Fruit fly (Drosophila melanogaster): Measurements from ENCODE around the gene hwt.

The hwt gene

DNA sequence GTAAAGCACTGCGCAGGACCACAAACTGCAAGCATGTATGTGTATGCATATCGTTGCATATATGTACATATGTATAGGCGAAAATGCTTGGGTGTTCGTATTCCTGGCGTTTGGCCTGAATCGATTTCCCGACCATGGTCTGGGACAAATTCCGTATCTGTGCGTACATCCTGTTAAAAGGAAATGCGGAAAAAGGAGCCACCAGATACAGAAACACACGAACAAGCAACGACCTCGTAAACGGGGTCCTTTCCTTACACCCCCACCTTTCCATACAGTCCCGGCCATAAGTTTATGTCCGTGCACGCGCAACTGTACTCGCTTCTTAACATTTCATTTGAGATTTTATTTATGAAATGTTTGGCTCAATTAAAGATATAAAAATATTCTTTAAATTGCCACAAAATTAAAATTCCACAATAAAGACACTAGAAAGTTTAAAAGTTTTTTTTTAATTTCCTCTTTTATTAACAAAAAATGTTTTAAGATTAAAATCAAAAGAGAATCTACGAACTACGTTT lies 15.7 kb upstream of the hwt start (continued):
- TF ChIP-seq jumu (GFP tag; optimal IDR thresholded peaks at IDR 0.05): no peak
- no peak for TF ChIP-seq CG3847 (GFP tag; IDR thresholded peaks at IDR 0.05)
- no peak for TF ChIP-seq CG2116 (GFP tag; optimal IDR thresholded peaks at IDR 0.05)
- no peak for TF ChIP-seq CG7357 (GFP tag; IDR thresholded peaks at IDR 0.05)
- no peak for TF ChIP-seq Hmx (GFP tag; optimal IDR thresholded peaks at IDR 0.05)
- peak; percentile 3 for TF ChIP-seq CG18476 (GFP tag; optimal IDR thresholded peaks at IDR 0.05)
- TF ChIP-seq PHDP (tag; optimal IDR thresholded peaks at IDR 0.05): peak; percentile 1
- TF ChIP-seq zfh2 (GFP tag; optimal IDR thresholded peaks at IDR 0.05): no peak
- TF ChIP-seq D (optimal IDR thresholded peaks at IDR 0.05): no peak
- no peak for TF ChIP-seq D (GFP tag; optimal IDR thresholded peaks at IDR 0.05)
- TF ChIP-seq Neu2 (GFP tag; optimal IDR thresholded peaks at IDR 0.05; ENCODE audit: borderline replicate concordance): no peak
- TF ChIP-seq Fer3 (tag; optimal IDR thresholded peaks at IDR 0.05): peak; percentile 7
- TF ChIP-seq exex (tag; optimal IDR thresholded peaks at IDR 0.05): no peak
- 0 out of 3 replicates have a peak, but pooled peaks have one; percentile 8 for TF ChIP-seq H15 (GFP tag; IDR thresholded peaks at IDR 0.05)
- TF ChIP-seq sqz (GFP tag; optimal IDR thresholded peaks at IDR 0.05): peak; percentile 68
- no peak for TF ChIP-seq CG14050 (GFP tag; IDR thresholded peaks at IDR 0.05)
- peak; percentile 30 for TF ChIP-seq gem (tag; optimal IDR thresholded peaks at IDR 0.05)
- no peak for TF ChIP-seq otp (GFP tag; IDR thresholded peaks at IDR 0.05)
- TF ChIP-seq Hr78 (GFP tag; optimal IDR thresholded peaks at IDR 0.05): no peak
- TF ChIP-seq bsh (GFP tag; optimal IDR thresholded peaks at IDR 0.05): no peak
- no peak for TF ChIP-seq CHES-1-like (GFP tag; optimal IDR thresholded peaks at IDR 0.05)
- TF ChIP-seq tna (GFP tag; IDR thresholded peaks at IDR 0.05; ENCODE audit: partially characterized antibody): no peak
- no peak for TF ChIP-seq gce (GFP tag; IDR thresholded peaks at IDR 0.05)
- no peak for TF ChIP-seq CG6791 (GFP tag; IDR thresholded peaks at IDR 0.05; ENCODE audit: partially characterized antibody)
- peak; percentile 61; the same call in 1 of the 2 replicates for TF ChIP-seq CG11696 (GFP tag; IDR thresholded peaks at IDR 0.05)
- TF ChIP-seq dmrt99B (tag; optimal IDR thresholded peaks at IDR 0.05): peak; percentile 20
- TF ChIP-seq CG11093 (GFP tag; IDR thresholded peaks at IDR 0.05): no peak
- no peak for TF ChIP-seq CG9609 (GFP tag; optimal IDR thresholded peaks at IDR 0.05)
- TF ChIP-seq Opbp (GFP tag; IDR thresholded peaks at IDR 0.05; ENCODE audit: partially characterized antibody): no peak
- no peak for TF ChIP-seq CG31441 (GFP tag; IDR thresholded peaks at IDR 0.05)
- TF ChIP-seq CG3281 (GFP tag; optimal IDR thresholded peaks at IDR 0.05): peak; percentile 25
- TF ChIP-seq Taf1 (GFP tag; IDR thresholded peaks at IDR 0.05): no peak
- TF ChIP-seq cad (GFP tag; optimal IDR thresholded peaks at IDR 0.05): no peak
- no peak for TF ChIP-seq CG18619 (GFP tag; optimal IDR thresholded peaks at IDR 0.05)
- TF ChIP-seq CG14014 (GFP tag; IDR thresholded peaks at IDR 0.05): peak; percentile 35; the same call in 1 of the 2 replicates
- no peak for TF ChIP-seq CG9876 (GFP tag; optimal IDR thresholded peaks at IDR 0.05)
- peak; percentile 96 for TF ChIP-seq onecut (GFP tag; IDR thresholded peaks at IDR 0.05)
- TF ChIP-seq CG12942 (GFP tag; optimal IDR thresholded peaks at IDR 0.05): no peak
- TF ChIP-seq CG8089 (GFP tag; optimal IDR thresholded peaks at IDR 0.05): no peak
- no peak for TF ChIP-seq CG1529 (GFP tag; optimal IDR thresholded peaks at IDR 0.05)
- TF ChIP-seq CG1647 (GFP tag; optimal IDR thresholded peaks at IDR 0.05): no peak
- no peak for TF ChIP-seq nom (GFP tag; optimal IDR thresholded peaks at IDR 0.05)
- peak; percentile 22 for TF ChIP-seq CG2120 (GFP tag; optimal IDR thresholded peaks at IDR 0.05)
- TF ChIP-seq CG30431 (GFP tag; optimal IDR thresholded peaks at IDR 0.05): no peak
- peak; percentile 25 for TF ChIP-seq CG13894 (tag; optimal IDR thresholded peaks at IDR 0.05)
- no peak for TF ChIP-seq BtbVII (GFP tag; optimal IDR thresholded peaks at IDR 0.05)
- no peak for TF ChIP-seq ac (GFP tag; optimal IDR thresholded peaks at IDR 0.05)
- no peak for TF ChIP-seq CG2889 (GFP tag; IDR thresholded peaks at IDR 0.05)
- TF ChIP-seq ci (GFP tag; IDR thresholded peaks at IDR 0.05): peak; percentile 28; the same call in 1 of the 3 replicates
- TF ChIP-seq CG12299 (tag; optimal IDR thresholded peaks at IDR 0.05): no peak
- TF ChIP-seq h (optimal IDR thresholded peaks at IDR 0.05): no peak
- TF ChIP-seq ind (GFP tag; optimal IDR thresholded peaks at IDR 0.05): no peak
